Fruit fly (Drosophila melanogaster) whole organism, wandering third instar larva: Measurements from ENCODE around the gene CG42819.
A peak's percentile ranks its signal among the peaks of the same experiment; 100 is the strongest.

Experiments
- CG9705 ChIP-seq: fragments of 200-800 bp; sonication (Bioruptor generic); optimal IDR thresholded peaks from 2 replicates; lab custom pipeline; 2018; ENCODE audit warnings: missing biosample characterization, mild to moderate bottlenecking, missing genetic modification characterization
- CrebA ChIP-seq: fragments of 200-800 bp; sonication (Bioruptor generic); optimal IDR thresholded peaks from 2 replicates; lab custom pipeline; 2016; ENCODE audit warnings: missing biosample characterization, mild to moderate bottlenecking, missing genetic modification characterization, borderline replicate concordance
- Hnf4 ChIP-seq: fragments of 200-800 bp; sonication (Bioruptor generic); optimal IDR thresholded peaks from 2 replicates; lab custom pipeline; 2016; ENCODE audit warnings: missing biosample characterization, mild to moderate bottlenecking, missing genetic modification characterization
- Jra ChIP-seq: sonication (Bioruptor generic); optimal IDR thresholded peaks from 2 replicates; lab custom pipeline; 2016; ENCODE audit warnings: missing biosample characterization, missing genetic modification characterization
- br ChIP-seq: fragments of 200-800 bp; sonication (Bioruptor generic); optimal IDR thresholded peaks from 2 replicates; lab custom pipeline; 2016; ENCODE audit warnings: missing biosample characterization, missing genetic modification characterization
- brk ChIP-seq: fragments of 200-800 bp; sonication (Bioruptor generic); optimal IDR thresholded peaks from 2 replicates; lab custom pipeline; 2016; ENCODE audit warnings: missing biosample characterization, mild to moderate bottlenecking, missing genetic modification characterization
- dsf ChIP-seq: sonication (Bioruptor generic); optimal IDR thresholded peaks from 2 replicates; lab custom pipeline; 2016; ENCODE audit warnings: missing biosample characterization, missing genetic modification characterization, borderline replicate concordance
- ey ChIP-seq: fragments of 200-800 bp; sonication (Bioruptor generic); optimal IDR thresholded peaks from 2 replicates; lab custom pipeline; 2016; ENCODE audit warnings: missing biosample characterization, missing genetic modification characterization
- fru ChIP-seq: fragments of 200-800 bp; sonication (Bioruptor generic); optimal IDR thresholded peaks from 3 replicates; lab custom pipeline; 2016; ENCODE audit warnings: missing biosample characterization, mild to moderate bottlenecking, missing genetic modification characterization
- h ChIP-seq: fragments of 200-800 bp; sonication (Bioruptor generic); optimal IDR thresholded peaks from 3 replicates; lab custom pipeline; 2016; ENCODE audit warnings: missing biosample characterization, mild to moderate bottlenecking, missing genetic modification characterization
- pan ChIP-seq: fragments of >200 bp; optimal IDR thresholded peaks from 2 replicates; lab custom pipeline; 2017
- psq ChIP-seq: fragments of 200-800 bp; sonication (Bioruptor generic); optimal IDR thresholded peaks from 3 replicates; lab custom pipeline; 2017; ENCODE audit warnings: missing biosample characterization, mild to moderate bottlenecking, missing genetic modification characterization, moderate library complexity
- usp ChIP-seq: fragments of >200 bp; optimal IDR thresholded peaks from 2 replicates; lab custom pipeline; 2017; ENCODE audit warnings: missing biosample characterization, missing genetic modification characterization
- woc ChIP-seq: sonication (Bioruptor generic); optimal IDR thresholded peaks from 2 replicates; lab custom pipeline; 2016; ENCODE audit warnings: missing biosample characterization, mild to moderate bottlenecking, missing genetic modification characterization

- peak; percentile 49 for TF ChIP-seq fru (GFP tag; lab: Kevin White, UChicago)
- no peak for TF ChIP-seq pan
- no peak for TF ChIP-seq ey (GFP tag; lab: Kevin White, UChicago)
- no peak for TF ChIP-seq Jra (GFP tag; lab: Kevin White, UChicago)
- TF ChIP-seq psq (GFP tag; lab: Kevin White, UChicago), result peak; percentile 32
- peak; percentile 26 for TF ChIP-seq br (GFP tag; lab: Kevin White, UChicago)
- TF ChIP-seq Hnf4 (GFP tag; lab: Kevin White, UChicago), result peak; percentile 59
- TF ChIP-seq h (GFP tag; lab: Kevin White, UChicago), result peak; percentile 68
- no peak for TF ChIP-seq CrebA (GFP tag; lab: Kevin White, UChicago)
- no peak for TF ChIP-seq CG9705 (GFP tag; lab: Kevin White, UChicago)
- TF ChIP-seq dsf (GFP tag; lab: Kevin White, UChicago), result no peak
- no peak for TF ChIP-seq woc (GFP tag; lab: Kevin White, UChicago)
- TF ChIP-seq brk (GFP tag; lab: Kevin White, UChicago), result no peak
- no peak for TF ChIP-seq usp
Observed at dm6 chr2L:8423460-8424089, 34.4 kb upstream of the CG42819 start.
